Fruit fly (Drosophila melanogaster) whole organism, pupa: ENCODE measurements around the gene Acbp3.

Source experiments
- CG10348 ChIP-seq: fragments of 200-800 bp; sonication (Bioruptor generic); IDR thresholded peaks from 2 replicates; pipeline ENCODE4 v1.3.6; 2022; ENCODE audit warnings: missing biosample characterization, missing genetic modification characterization
- CG12605 ChIP-seq: fragments of 200-800 bp; sonication (Bioruptor generic); IDR thresholded peaks from 2 replicates; pipeline ENCODE4 v1.3.6; 2022; ENCODE audit warnings: missing biosample characterization, missing genetic modification characterization
- CG13204 ChIP-seq: fragments of 200-800 bp; sonication (Bioruptor generic); optimal IDR thresholded peaks from 2 replicates; lab custom pipeline; 2018; ENCODE audit warnings: missing biosample characterization, mild to moderate bottlenecking, missing genetic modification characterization, moderate library complexity
- CG14655 ChIP-seq: fragments of 200-800 bp; sonication (Bioruptor generic); optimal IDR thresholded peaks from 3 replicates; lab custom pipeline; 2017; ENCODE audit warnings: mild to moderate bottlenecking, missing biosample characterization, missing genetic modification reagents, missing genetic modification characterization
- CG15710 ChIP-seq: fragments of 200-800 bp; sonication (Bioruptor generic); optimal IDR thresholded peaks from 2 replicates; lab custom pipeline; 2018; ENCODE audit warnings: missing biosample characterization, mild to moderate bottlenecking, missing genetic modification characterization, moderate library complexity
- CG17806 ChIP-seq: fragments of 200-800 bp; sonication (Bioruptor generic); optimal IDR thresholded peaks from 2 replicates; lab custom pipeline; 2018; ENCODE audit warnings: missing biosample characterization, mild to moderate bottlenecking, missing genetic modification characterization, moderate library complexity
- CG32121 ChIP-seq: fragments of 200-800 bp; sonication (Bioruptor generic); IDR thresholded peaks from 2 replicates; pipeline ENCODE4 v1.3.6; 2022; ENCODE audit warnings: missing biosample characterization, missing genetic modification characterization
- CG34367 ChIP-seq: fragments of 200-800 bp; sonication (Bioruptor generic); optimal IDR thresholded peaks from 2 replicates; lab custom pipeline; 2018; ENCODE audit warnings: missing biosample characterization, mild to moderate bottlenecking, missing genetic modification characterization
- CG4496 ChIP-seq: fragments of 200-800 bp; sonication (Bioruptor generic); IDR thresholded peaks from 3 replicates; pipeline ENCODE4 v1.3.6; 2022; ENCODE audit warnings: missing biosample characterization, missing genetic modification characterization
- CG8159 ChIP-seq: fragments of 200-800 bp; sonication (Bioruptor generic); optimal IDR thresholded peaks from 3 replicates; lab custom pipeline; 2018; ENCODE audit warnings: missing biosample characterization, mild to moderate bottlenecking, missing genetic modification characterization, moderate library complexity
- CG8301 ChIP-seq: fragments of 200-800 bp; sonication (Bioruptor generic); optimal IDR thresholded peaks from 2 replicates; lab custom pipeline; 2018; ENCODE audit warnings: missing biosample characterization, mild to moderate bottlenecking, missing genetic modification characterization
- CG9948 ChIP-seq: fragments of 200-800 bp; sonication (Bioruptor generic); optimal IDR thresholded peaks from 2 replicates; lab custom pipeline; 2018; ENCODE audit warnings: missing biosample characterization, mild to moderate bottlenecking, missing genetic modification characterization, moderate library complexity
- D1 ChIP-seq: fragments of 200-800 bp; sonication (Bioruptor generic); optimal IDR thresholded peaks from 2 replicates; lab custom pipeline; 2018; ENCODE audit warnings: missing biosample characterization, mild to moderate bottlenecking, missing genetic modification characterization, moderate library complexity
- EcR ChIP-seq: fragments of 200-800 bp; sonication (Bioruptor generic); optimal IDR thresholded peaks from 3 replicates; lab custom pipeline; 2019; ENCODE audit warnings: missing biosample characterization, missing genetic modification characterization, mild to moderate bottlenecking, moderate library complexity, missing genetic modification reagents
- Ets98B ChIP-seq: fragments of 200-800 bp; sonication (Bioruptor generic); IDR thresholded peaks from 2 replicates; pipeline ENCODE4 v1.3.6; 2022; ENCODE audit warnings: missing biosample characterization, missing genetic modification characterization
- Pif1A ChIP-seq: fragments of 200-800 bp; sonication (Bioruptor generic); optimal IDR thresholded peaks from 3 replicates; lab custom pipeline; 2016; ENCODE audit warnings: missing biosample characterization, missing genetic modification characterization
- Pif1B ChIP-seq: fragments of 200-800 bp; sonication (Bioruptor generic); optimal IDR thresholded peaks from 3 replicates; lab custom pipeline; 2016; ENCODE audit warnings: missing biosample characterization, missing genetic modification characterization
- Snoo ChIP-seq: fragments of 200-800 bp; sonication (Bioruptor generic); optimal IDR thresholded peaks from 3 replicates; lab custom pipeline; 2017; ENCODE audit warnings: missing biosample characterization, mild to moderate bottlenecking, missing genetic modification characterization, inconsistent platforms
- fd96Ca ChIP-seq: fragments of 200-800 bp; sonication (Bioruptor generic); IDR thresholded peaks from 3 replicates; pipeline ENCODE4 v1.3.6; 2022; ENCODE audit warnings: missing biosample characterization, missing genetic modification characterization
- gl ChIP-seq: fragments of 200-800 bp; sonication (Bioruptor generic); optimal IDR thresholded peaks from 2 replicates; lab custom pipeline; 2018; ENCODE audit warnings: missing biosample characterization, mild to moderate bottlenecking, missing genetic modification characterization
- rn ChIP-seq: fragments of 200-800 bp; sonication (Bioruptor generic); IDR thresholded peaks from 2 replicates; pipeline ENCODE4 v1.3.6; 2022; ENCODE audit warnings: missing biosample characterization, missing genetic modification characterization

Acbp3 gene

DNA sequence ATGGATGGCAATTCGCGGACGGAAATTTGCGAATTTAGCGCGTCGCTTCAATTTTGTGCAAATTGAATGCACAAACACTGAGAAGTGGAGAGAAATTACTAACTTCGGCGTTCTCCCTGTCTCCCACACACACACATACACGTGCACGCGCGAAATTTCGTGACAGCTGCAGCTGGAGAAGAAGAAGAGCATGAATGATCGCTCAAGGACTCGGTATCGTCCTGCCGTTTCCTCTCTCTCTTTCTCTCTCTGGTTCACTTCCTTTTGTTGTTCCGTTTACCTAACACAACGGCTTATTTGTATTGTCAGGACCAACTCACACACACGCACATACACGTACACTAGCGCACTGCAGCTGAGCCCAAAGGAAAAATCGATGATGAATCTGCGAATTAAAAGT is 25.6 kb downstream of the Acbp3 start:
- TF ChIP-seq CG9948 (tag; lab: Kevin White, UChicago): no peak
- TF ChIP-seq CG14655 (GFP tag; lab: Kevin White, UChicago): no peak
- no peak for TF ChIP-seq D1 (tag; lab: Kevin White, UChicago)
- no peak for TF ChIP-seq CG8159 (tag; lab: Kevin White, UChicago)
- TF ChIP-seq gl (tag; lab: Kevin White, UChicago): no peak
- no peak for TF ChIP-seq CG8301 (tag; lab: Kevin White, UChicago)
- TF ChIP-seq CG34367: no peak
- no peak for TF ChIP-seq Snoo (tag; lab: Kevin White, UChicago)
- TF ChIP-seq rn (GFP tag; lab: Robert Waterston, UW): no peak
- TF ChIP-seq CG15710 (tag; lab: Kevin White, UChicago): no peak
- TF ChIP-seq CG32121 (GFP tag; lab: Robert Waterston, UW): no peak
- TF ChIP-seq Ets98B (GFP tag; lab: Robert Waterston, UW): no peak
- no peak for TF ChIP-seq CG10348

DNA sequence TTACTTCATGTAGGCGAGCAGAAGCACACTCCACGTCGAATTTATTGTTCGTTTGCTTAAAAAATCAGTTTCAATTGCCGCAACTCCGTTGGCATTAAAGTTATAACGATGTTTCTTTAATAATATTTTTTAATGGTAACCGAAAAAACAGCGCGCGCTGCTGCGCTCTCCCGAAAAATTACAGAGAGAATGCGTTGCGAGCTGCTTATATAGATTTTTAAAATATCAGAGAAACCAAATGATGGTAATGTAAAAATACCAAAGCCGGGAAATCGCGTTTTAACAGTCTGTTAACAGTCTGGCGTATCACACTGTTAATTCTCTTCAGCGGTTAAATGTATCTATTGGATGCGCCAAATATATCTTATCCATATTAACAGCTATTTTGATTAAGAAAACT is 26.2 kb downstream of the Acbp3 start, which contains the start of gene corn:
Gene corn, minus strand, starts transcription at position 184 of the 400 bp plus-strand sequence.
- TF ChIP-seq Pif1B (GFP tag; lab: Kevin White, UChicago) (peak; percentile 41), CG12605 (GFP tag; lab: Robert Waterston, UW) (no peak), Ets98B (GFP tag; lab: Robert Waterston, UW) (no peak; the same call in 1 of the 2 replicates), CG9948 (tag; lab: Kevin White, UChicago) (no peak), CG8159 (tag; lab: Kevin White, UChicago) (no peak), Snoo (tag; lab: Kevin White, UChicago) (no peak), EcR (GFP tag; lab: Kevin White, UChicago) (no peak), CG32121 (GFP tag; lab: Robert Waterston, UW) (no peak), CG14655 (GFP tag; lab: Kevin White, UChicago) (no peak), gl (tag; lab: Kevin White, UChicago) (no peak), Pif1A (GFP tag; lab: Kevin White, UChicago) (peak; percentile 20), D1 (tag; lab: Kevin White, UChicago) (no peak), CG34367 (no peak), CG4496 (GFP tag; lab: Robert Waterston, UW) (peak; percentile 31; the same call in 1 of the 3 replicates), CG10348 (no peak), CG15710 (tag; lab: Kevin White, UChicago) (no peak), fd96Ca (GFP tag; lab: Robert Waterston, UW) (no peak), CG17806 (tag; lab: Kevin White, UChicago) (no peak), rn (GFP tag; lab: Robert Waterston, UW) (no peak)

DNA sequence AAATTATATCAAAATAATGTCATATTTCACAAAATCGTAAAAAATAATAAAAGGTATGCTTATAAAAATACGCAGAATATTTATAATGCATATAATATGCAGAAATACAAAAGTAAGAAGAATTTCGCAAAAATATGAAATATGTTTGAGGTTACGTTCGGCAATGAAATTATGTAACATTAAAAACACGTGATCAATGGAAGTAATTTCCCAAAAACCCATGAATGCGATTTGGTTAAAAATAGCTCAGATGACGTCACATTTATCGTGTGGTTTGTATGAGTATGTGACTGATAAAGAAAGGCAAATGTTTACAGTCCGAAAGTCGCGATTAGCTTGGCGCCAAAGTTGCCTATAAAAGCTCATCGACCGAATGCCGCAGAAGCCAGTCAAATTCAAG is 27.0 kb downstream of the Acbp3 start, which contains the start of gene CG8620:
Gene CG8620, plus strand, starts transcription at position 387 of the 400 bp plus-strand sequence.
- TF ChIP-seq CG13204 (GFP tag; lab: Kevin White, UChicago): no peak
- no peak for TF ChIP-seq CG10348
- TF ChIP-seq, all 21 proteins: peak for 0

DNA sequence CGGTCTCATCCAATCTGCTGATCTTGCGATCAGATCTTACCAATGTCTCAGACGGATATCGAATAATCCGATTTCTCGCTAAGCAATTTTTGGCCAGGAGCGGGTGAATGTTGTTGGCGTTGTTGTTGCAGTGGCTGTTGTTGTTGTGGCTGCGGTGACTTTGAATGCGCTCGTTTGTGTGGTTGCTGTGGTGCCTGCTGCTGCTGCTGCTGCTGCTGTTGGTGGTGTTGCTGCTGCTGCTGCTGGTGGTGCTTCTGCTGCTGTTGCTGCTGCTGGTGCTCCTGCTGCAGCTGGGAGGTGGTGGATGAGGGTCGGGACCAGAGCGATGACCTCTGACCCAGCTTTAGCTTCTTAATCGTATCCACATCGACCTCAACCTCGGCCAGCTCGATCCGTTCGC is 30.6 kb downstream of the Acbp3 start:
- TF ChIP-seq Snoo (tag; lab: Kevin White, UChicago) (no peak), CG15710 (tag; lab: Kevin White, UChicago) (no peak), CG8159 (tag; lab: Kevin White, UChicago) (no peak), D1 (tag; lab: Kevin White, UChicago) (no peak), CG10348 (no peak), CG9948 (tag; lab: Kevin White, UChicago) (no peak), CG13204 (GFP tag; lab: Kevin White, UChicago) (no peak), Ets98B (GFP tag; lab: Robert Waterston, UW) (no peak), gl (tag; lab: Kevin White, UChicago) (no peak), EcR (GFP tag; lab: Kevin White, UChicago) (no peak)

DNA sequence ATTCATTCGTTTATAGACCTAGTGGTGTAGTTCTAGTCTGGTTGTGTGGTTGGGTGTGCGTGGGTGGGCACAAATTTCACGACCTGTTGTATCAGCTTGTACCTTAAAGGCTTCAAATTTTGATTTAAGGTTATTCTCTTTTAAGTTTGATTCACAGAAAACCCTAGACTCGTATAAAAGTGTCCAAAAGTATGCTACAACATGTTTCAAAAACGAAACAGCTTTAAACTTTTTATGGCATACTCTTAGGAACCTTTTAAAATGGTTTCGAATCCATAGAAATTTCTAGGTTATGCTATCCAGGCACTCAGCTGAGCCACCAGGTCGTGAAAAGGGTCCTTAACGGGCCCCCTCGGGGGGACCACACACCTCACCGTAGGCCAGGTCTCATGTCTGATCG is 31.2 kb downstream of the Acbp3 start:
- no peak for TF ChIP-seq CG8159 (tag; lab: Kevin White, UChicago)
- no peak for TF ChIP-seq CG12605 (GFP tag; lab: Robert Waterston, UW)
- no peak for TF ChIP-seq CG32121 (GFP tag; lab: Robert Waterston, UW)
- TF ChIP-seq fd96Ca (GFP tag; lab: Robert Waterston, UW): no peak
- no peak for TF ChIP-seq CG13204 (GFP tag; lab: Kevin White, UChicago)
- no peak for TF ChIP-seq D1 (tag; lab: Kevin White, UChicago)
- no peak for TF ChIP-seq CG9948 (tag; lab: Kevin White, UChicago)
- TF ChIP-seq CG8301 (tag; lab: Kevin White, UChicago): no peak
- no peak for TF ChIP-seq rn (GFP tag; lab: Robert Waterston, UW)
- TF ChIP-seq CG17806 (tag; lab: Kevin White, UChicago): no peak
- no peak for TF ChIP-seq CG10348
- no peak for TF ChIP-seq Pif1B (GFP tag; lab: Kevin White, UChicago)
- TF ChIP-seq Snoo (tag; lab: Kevin White, UChicago): no peak
